Fruit fly (Drosophila melanogaster): ENCODE measurements around the gene beta-PheRS.
A peak's percentile ranks its signal among the peaks of the same experiment; 100 is the strongest.

The beta-PheRS gene

DNA sequence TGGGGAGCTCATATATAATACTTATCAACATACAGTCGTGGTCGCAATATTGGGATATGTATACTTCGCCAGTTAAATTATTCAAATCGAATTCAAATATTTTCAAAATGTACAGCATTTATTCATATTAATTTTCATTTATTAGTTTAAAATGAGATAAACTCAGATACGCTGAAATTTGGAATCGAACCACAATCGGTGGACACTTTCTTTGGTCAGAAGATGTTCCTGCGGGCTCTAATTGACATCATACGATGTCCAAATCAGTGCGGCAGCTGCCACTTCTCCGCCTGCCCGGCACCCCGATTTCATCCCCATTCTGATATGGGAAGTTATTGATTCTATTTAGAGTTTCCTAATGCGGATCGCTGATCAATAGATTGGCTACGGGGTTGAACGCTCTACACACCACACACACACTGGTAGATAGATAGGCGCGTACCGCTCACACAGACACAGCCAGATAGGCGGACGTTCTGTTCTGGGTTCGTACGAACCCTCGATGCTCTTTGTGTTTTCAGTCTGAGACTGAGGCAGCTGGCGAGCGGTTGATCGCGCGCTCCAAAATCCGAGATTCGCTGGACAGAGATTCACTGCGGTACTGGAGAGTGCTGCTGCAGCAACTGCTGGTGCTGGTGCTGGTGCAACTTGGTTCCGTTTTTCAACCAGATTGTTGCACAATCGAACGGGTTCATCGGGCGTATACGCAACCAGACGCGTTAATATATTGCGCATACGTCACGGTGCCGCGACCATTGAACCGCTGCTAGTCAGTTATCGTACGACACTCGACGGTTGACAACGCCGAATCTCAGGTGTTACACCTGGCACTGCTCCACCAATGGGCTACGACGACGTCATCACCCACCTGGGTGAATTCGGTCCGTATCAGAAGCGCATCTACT lies 23.9 kb upstream of the beta-PheRS start, which contains the start of gene Orct (continued):
- TF ChIP-seq CG10959 (GFP tag; IDR thresholded peaks at IDR 0.05) = no peak
- TF ChIP-seq MTF-1 (GFP tag; optimal IDR thresholded peaks at IDR 0.05; ENCODE audit: borderline replicate concordance) = peak; percentile 10
- TF ChIP-seq trem (tag; optimal IDR thresholded peaks at IDR 0.05) = peak; percentile 15
- peak; percentile 44 for TF ChIP-seq Chrac-16 (GFP tag; optimal IDR thresholded peaks at IDR 0.05)
- 0 out of 2 replicates have a peak, but pooled peaks have one; percentile 19 for TF ChIP-seq Poxn (GFP tag; IDR thresholded peaks at IDR 0.05)
- TF ChIP-seq bowl (GFP tag; IDR thresholded peaks at IDR 0.05) = 0 out of 2 replicates have a peak, but pooled peaks have one; percentile 6
- peak; percentile 62; the same call in 1 of the 2 replicates for TF ChIP-seq vvl (GFP tag; IDR thresholded peaks at IDR 0.05)
- TF ChIP-seq jigr1 (GFP tag; IDR thresholded peaks at IDR 0.05) = 0 out of 3 replicates have a peak, but pooled peaks have one; percentile 20
- TF ChIP-seq CG32772 (GFP tag; IDR thresholded peaks at IDR 0.05) = peak; percentile 26; the same call in 1 of the 2 replicates
- peak; percentile 35; the same call in 1 of the 3 replicates for TF ChIP-seq zfh1 (GFP tag; IDR thresholded peaks at IDR 0.05)
- peak; percentile 17 for TF ChIP-seq CG1832 (GFP tag; optimal IDR thresholded peaks at IDR 0.05)
- peak; percentile 35; the same call in 1 of the 2 replicates for TF ChIP-seq wor (GFP tag; IDR thresholded peaks at IDR 0.05)
- peak; percentile 40 for TF ChIP-seq CG7928 (GFP tag; optimal IDR thresholded peaks at IDR 0.05)
- peak; percentile 42 for TF ChIP-seq CG4854 (GFP tag; optimal IDR thresholded peaks at IDR 0.05)
- peak; percentile 73 for TF ChIP-seq Jarid2 (GFP tag; optimal IDR thresholded peaks at IDR 0.05)
- no peak for TF ChIP-seq CG8290 (GFP tag; optimal IDR thresholded peaks at IDR 0.05)
- peak in 1 of 2 experiments; percentile 60 for TF ChIP-seq CG8290 (tag; optimal IDR thresholded peaks at IDR 0.05)
- TF ChIP-seq al (GFP tag; IDR thresholded peaks at IDR 0.05) = no peak; the same call in none of the 2 replicates
- peak; percentile 62 for TF ChIP-seq Asciz (GFP tag; optimal IDR thresholded peaks at IDR 0.05)
- TF ChIP-seq CG6689 (GFP tag; IDR thresholded peaks at IDR 0.05) = peak; percentile 57
- peak; percentile 53; the same call in 1 of the 2 replicates for TF ChIP-seq ranshi (GFP tag; IDR thresholded peaks at IDR 0.05)
- TF ChIP-seq az2 (GFP tag; optimal IDR thresholded peaks at IDR 0.05) = peak; percentile 45
- TF ChIP-seq emc (GFP tag; optimal IDR thresholded peaks at IDR 0.05) = peak; percentile 27
- peak; percentile 62 for TF ChIP-seq CHES-1-like (GFP tag; optimal IDR thresholded peaks at IDR 0.05)
- 0 out of 3 replicates have a peak, but pooled peaks have one; percentile 48 for TF ChIP-seq ase (GFP tag; IDR thresholded peaks at IDR 0.05)
- peak; percentile 48 for TF ChIP-seq esg (GFP tag; conservative IDR thresholded peaks at IDR 0.05)
- peak; percentile 78 for TF ChIP-seq CG15269 (tag; optimal IDR thresholded peaks at IDR 0.05)
- no peak for TF ChIP-seq Kr (GFP tag; optimal IDR thresholded peaks at IDR 0.05)
- TF ChIP-seq CG17829 (tag; optimal IDR thresholded peaks at IDR 0.05) = peak; percentile 63
- peak; percentile 68 for TF ChIP-seq odd (GFP tag; optimal IDR thresholded peaks at IDR 0.05)
- peak; percentile 88 for TF ChIP-seq CG7556 (GFP tag; optimal IDR thresholded peaks at IDR 0.05)
- peak; percentile 72 for TF ChIP-seq CG34376 (GFP tag; optimal IDR thresholded peaks at IDR 0.05)
- TF ChIP-seq CG5245 (GFP tag; optimal IDR thresholded peaks at IDR 0.05) = peak; percentile 30
- peak; percentile 53 for TF ChIP-seq CG6272 (GFP tag; IDR thresholded peaks at IDR 0.05)
- peak; percentile 85 for TF ChIP-seq HHEX (GFP tag; optimal IDR thresholded peaks at IDR 0.05)
- TF ChIP-seq lov (optimal IDR thresholded peaks at IDR 0.05) = no peak
- TF ChIP-seq lov (GFP tag; IDR thresholded peaks at IDR 0.05) = 0 out of 3 replicates have a peak, but pooled peaks have one; percentile 7
- TF ChIP-seq CG9215 (GFP tag; IDR thresholded peaks at IDR 0.05) = peak; percentile 76
- TF ChIP-seq chinmo (GFP tag; IDR thresholded peaks at IDR 0.05; ENCODE audit: partially characterized antibody) = no peak
- TF ChIP-seq vfl (GFP tag; optimal IDR thresholded peaks at IDR 0.05) = peak; percentile 21
- TF ChIP-seq ap (GFP tag; IDR thresholded peaks at IDR 0.05) = no peak
- TF ChIP-seq insv (GFP tag; optimal IDR thresholded peaks at IDR 0.05) = peak in 1 of 2 experiments; percentile 21
- TF ChIP-seq phol (tag; optimal IDR thresholded peaks at IDR 0.05) = peak; percentile 73
- no peak for TF ChIP-seq aop (GFP tag; IDR thresholded peaks at IDR 0.05)
- peak; percentile 84 for TF ChIP-seq CG8924 (tag; optimal IDR thresholded peaks at IDR 0.05)
- TF ChIP-seq fd102C (GFP tag; optimal IDR thresholded peaks at IDR 0.05) = no peak
- peak; percentile 82 for TF ChIP-seq bcd (GFP tag; optimal IDR thresholded peaks at IDR 0.05)
- TF ChIP-seq CTCF (GFP tag; optimal IDR thresholded peaks at IDR 0.05) = no peak
- peak; percentile 38 for TF ChIP-seq da (GFP tag; optimal IDR thresholded peaks at IDR 0.05)
- no peak for TF ChIP-seq CG33213 (GFP tag; optimal IDR thresholded peaks at IDR 0.05)

Measured in whole organism, embryonic.